Worm (Caenorhabditis elegans) whole organism, mixed stage, embryonic: ENCODE data around the gene rps-25.

Experiments used
- M03D4.4 ChIP-seq: sonication (generic microtip); optimal IDR thresholded peaks from 2 replicates; lab custom pipeline; 2017; ENCODE audit warnings: mild to moderate bottlenecking, missing genetic modification characterization, missing compliant biosample characterization
- bed-3 ChIP-seq: fragments of 200-800 bp; sonication (Bioruptor generic); optimal IDR thresholded peaks from 3 replicates; lab custom pipeline; 2018; ENCODE audit warnings: mild to moderate bottlenecking, missing genetic modification characterization, moderate library complexity, missing compliant biosample characterization
- blmp-1 ChIP-seq: fragments of 150-350 bp; optimal IDR thresholded peaks from 2 replicates; lab custom pipeline; 2014; ENCODE audit warnings: missing biosample characterization, missing genetic modification characterization
- ceh-39 ChIP-seq: fragments of 150-350 bp; optimal IDR thresholded peaks from 2 replicates; lab custom pipeline; 2014; ENCODE audit warnings: missing biosample characterization, missing genetic modification characterization
- ceh-43 ChIP-seq: fragments of 200-800 bp; sonication (Bioruptor generic); optimal IDR thresholded peaks from 2 replicates; lab custom pipeline; 2018; ENCODE audit warnings: mild to moderate bottlenecking, missing genetic modification characterization, moderate library complexity, missing compliant biosample characterization
- ceh-83 ChIP-seq: fragments of 200-800 bp; sonication (Bioruptor generic); optimal IDR thresholded peaks from 2 replicates; lab custom pipeline; 2018; ENCODE audit warnings: mild to moderate bottlenecking, missing genetic modification characterization, missing compliant biosample characterization
- ces-1 ChIP-seq: fragments of 150-350 bp; optimal IDR thresholded peaks from 2 replicates; lab custom pipeline; 2014; ENCODE audit warnings: missing biosample characterization, missing genetic modification reagents, missing genetic modification characterization
- cnd-1 ChIP-seq: fragments of 200-800 bp; sonication (Bioruptor generic); optimal IDR thresholded peaks from 2 replicates; lab custom pipeline; 2018; ENCODE audit warnings: mild to moderate bottlenecking, missing genetic modification characterization, missing compliant biosample characterization
- drap-1 ChIP-seq: fragments of 200-800 bp; sonication (Bioruptor generic); optimal IDR thresholded peaks from 3 replicates; lab custom pipeline; 2018; ENCODE audit warnings: mild to moderate bottlenecking, missing genetic modification characterization, missing compliant biosample characterization
- elt-1 ChIP-seq: sonication (generic microtip); optimal IDR thresholded peaks from 2 replicates; lab custom pipeline; 2017; ENCODE audit warnings: missing genetic modification characterization, mild to moderate bottlenecking, missing compliant biosample characterization, antibody characterized with exemption, moderate library complexity, borderline replicate concordance; ENCODE audit not compliant: insufficient read depth
- elt-3 ChIP-seq: fragments of 150-350 bp; optimal IDR thresholded peaks from 2 replicates; lab custom pipeline; 2014; ENCODE audit warnings: missing biosample characterization, missing genetic modification characterization
- flh-1 ChIP-seq: fragments of 200-800 bp; sonication (Bioruptor generic); optimal IDR thresholded peaks from 2 replicates; lab custom pipeline; 2018; ENCODE audit warnings: mild to moderate bottlenecking, missing genetic modification characterization, moderate library complexity, missing compliant biosample characterization
- ham-2 ChIP-seq: fragments of 200-800 bp; sonication (Bioruptor generic); optimal IDR thresholded peaks from 2 replicates; lab custom pipeline; 2018; ENCODE audit warnings: mild to moderate bottlenecking, missing genetic modification characterization, missing compliant biosample characterization
- hlh-1 ChIP-seq: fragments of 150-350 bp; optimal IDR thresholded peaks from 2 replicates; lab custom pipeline; 2014; ENCODE audit warnings: missing biosample characterization, missing genetic modification reagents, missing genetic modification characterization
- lin-13 ChIP-seq: fragments of 150-350 bp; optimal IDR thresholded peaks from 2 replicates; lab custom pipeline; 2014; ENCODE audit warnings: missing biosample characterization, missing genetic modification characterization
- lin-32 ChIP-seq: fragments of 200-800 bp; sonication (Bioruptor generic); optimal IDR thresholded peaks from 2 replicates; lab custom pipeline; 2018; ENCODE audit warnings: mild to moderate bottlenecking, missing genetic modification characterization, missing compliant biosample characterization
- lsy-2 ChIP-seq: fragments of 150-350 bp; optimal IDR thresholded peaks from 2 replicates; lab custom pipeline; 2014; ENCODE audit warnings: missing biosample characterization, missing genetic modification characterization
- mab-5 ChIP-seq: fragments of 150-350 bp; optimal IDR thresholded peaks from 2 replicates; lab custom pipeline; 2014; ENCODE audit warnings: missing biosample characterization, missing genetic modification characterization
- mep-1 ChIP-seq: fragments of 150-350 bp; optimal IDR thresholded peaks from 2 replicates; lab custom pipeline; 2017; ENCODE audit warnings: missing biosample characterization, missing genetic modification reagents, missing genetic modification characterization, inconsistent platforms
- mls-2 ChIP-seq: sonication (generic microtip); optimal IDR thresholded peaks from 2 replicates; lab custom pipeline; 2016; ENCODE audit warnings: mild to moderate bottlenecking, missing genetic modification characterization, moderate library complexity, missing compliant biosample characterization
- nhr-12 ChIP-seq: fragments of 150-350 bp; optimal IDR thresholded peaks from 2 replicates; lab custom pipeline; 2014; ENCODE audit warnings: missing biosample characterization, missing genetic modification characterization
- nhr-2 ChIP-seq: fragments of 150-350 bp; optimal IDR thresholded peaks from 2 replicates; lab custom pipeline; 2014; ENCODE audit warnings: missing biosample characterization, missing genetic modification characterization
- nhr-237 ChIP-seq: fragments of 150-350 bp; optimal IDR thresholded peaks from 2 replicates; lab custom pipeline; 2014; ENCODE audit warnings: missing biosample characterization, missing genetic modification characterization
- nhr-28 ChIP-seq: fragments of 150-350 bp; optimal IDR thresholded peaks from 2 replicates; lab custom pipeline; 2014; ENCODE audit warnings: missing biosample characterization, missing genetic modification characterization
- nhr-76 ChIP-seq: sonication (generic microtip); optimal IDR thresholded peaks from 2 replicates; lab custom pipeline; 2017; ENCODE audit warnings: missing biosample characterization, missing genetic modification characterization
- pha-4 ChIP-seq: fragments of 150-350 bp; optimal IDR thresholded peaks from 2 replicates; lab custom pipeline; 2018; ENCODE audit warnings: missing biosample characterization, missing genetic modification reagents, missing genetic modification characterization
- sem-2 ChIP-seq: fragments of 200-800 bp; sonication (Bioruptor generic); optimal IDR thresholded peaks from 2 replicates; lab custom pipeline; 2018; ENCODE audit warnings: mild to moderate bottlenecking, missing genetic modification characterization, missing compliant biosample characterization
- snpc-4 ChIP-seq: fragments of 150-350 bp; optimal IDR thresholded peaks from 2 replicates; lab custom pipeline; 2014; ENCODE audit warnings: missing biosample characterization, missing genetic modification characterization
- sptf-1 ChIP-seq: sonication (generic microtip); optimal IDR thresholded peaks from 2 replicates; lab custom pipeline; 2017; ENCODE audit warnings: mild to moderate bottlenecking, missing genetic modification characterization, moderate library complexity, missing compliant biosample characterization
- tbx-8 ChIP-seq: fragments of 200-800 bp; sonication (Bioruptor generic); optimal IDR thresholded peaks from 2 replicates; lab custom pipeline; 2018; ENCODE audit warnings: mild to moderate bottlenecking, missing genetic modification characterization, moderate library complexity, missing compliant biosample characterization
- unc-120 ChIP-seq: sonication (generic microtip); optimal IDR thresholded peaks from 2 replicates; lab custom pipeline; 2017; ENCODE audit warnings: missing genetic modification characterization, missing compliant biosample characterization; ENCODE audit not compliant: poor library complexity, severe bottlenecking
- unc-39 ChIP-seq: fragments of 150-350 bp; optimal IDR thresholded peaks from 2 replicates; lab custom pipeline; 2014; ENCODE audit warnings: missing biosample characterization, missing genetic modification characterization
- unc-62 ChIP-seq: fragments of 150-350 bp; optimal IDR thresholded peaks from 2 replicates; lab custom pipeline; 2014; ENCODE audit warnings: missing biosample characterization, missing genetic modification reagents, missing genetic modification characterization
- zip-8 ChIP-seq: fragments of 150-350 bp; optimal IDR thresholded peaks from 2 replicates; lab custom pipeline; 2014; ENCODE audit warnings: missing biosample characterization, missing genetic modification characterization
- ztf-11 ChIP-seq: fragments of 150-350 bp; optimal IDR thresholded peaks from 2 replicates; lab custom pipeline; 2014; ENCODE audit warnings: missing biosample characterization, missing genetic modification characterization

Gene rps-25

DNA sequence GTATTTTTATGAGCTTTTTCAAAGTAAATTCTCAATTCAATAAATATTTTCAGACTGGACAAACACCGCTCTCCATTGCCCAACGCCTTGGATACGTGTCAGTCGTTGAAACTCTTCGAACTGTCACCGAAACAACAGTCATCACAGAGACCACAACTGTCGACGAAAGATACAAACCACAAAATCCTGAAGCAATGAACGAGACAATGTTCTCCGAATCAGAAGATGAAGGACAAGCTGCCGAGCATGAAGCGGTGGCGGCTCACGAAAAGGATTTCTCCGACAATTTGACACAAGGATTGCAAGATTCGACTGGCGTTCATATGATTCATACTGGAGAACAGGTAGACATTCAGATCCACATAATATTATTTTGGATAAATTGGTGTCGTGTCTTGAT lies 32.4 kb upstream of the rps-25 start:
- TF ChIP-seq lin-32 (no peak), unc-120 (tag; lab: Kevin White, UChicago) (no peak), lin-13 (tag; lab: Kevin White, UChicago) (no peak), sptf-1 (no peak), ceh-43 (GFP tag; lab: Kevin White, UChicago) (no peak), unc-62 (no peak), ham-2 (no peak), snpc-4 (tag; lab: Kevin White, UChicago) (no peak)

DNA sequence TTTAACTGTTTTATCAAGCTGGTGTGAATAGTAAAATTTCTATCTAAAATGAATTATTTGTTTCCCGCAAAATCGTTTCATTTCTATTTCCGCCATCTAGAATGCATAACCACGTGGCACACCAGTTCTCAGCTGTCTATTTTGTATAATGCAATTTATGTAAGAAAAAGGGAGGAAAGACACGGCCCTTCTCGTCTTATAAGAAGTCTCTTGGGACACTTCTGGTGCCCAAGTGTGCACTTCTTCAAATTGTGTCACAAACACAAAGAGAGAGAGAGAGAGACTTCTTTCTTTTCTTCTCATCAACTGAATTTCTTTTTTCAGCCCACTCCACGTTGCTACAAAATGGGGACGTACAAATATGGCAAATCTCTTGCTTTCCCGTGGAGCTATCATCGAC lies 29.9 kb upstream of the rps-25 start:
- TF ChIP-seq bed-3 = no peak
- peak; percentile 92 for TF ChIP-seq ces-1 (GFP tag; lab: Kevin White, UChicago)
- TF ChIP-seq lin-32 = peak; percentile 4

DNA sequence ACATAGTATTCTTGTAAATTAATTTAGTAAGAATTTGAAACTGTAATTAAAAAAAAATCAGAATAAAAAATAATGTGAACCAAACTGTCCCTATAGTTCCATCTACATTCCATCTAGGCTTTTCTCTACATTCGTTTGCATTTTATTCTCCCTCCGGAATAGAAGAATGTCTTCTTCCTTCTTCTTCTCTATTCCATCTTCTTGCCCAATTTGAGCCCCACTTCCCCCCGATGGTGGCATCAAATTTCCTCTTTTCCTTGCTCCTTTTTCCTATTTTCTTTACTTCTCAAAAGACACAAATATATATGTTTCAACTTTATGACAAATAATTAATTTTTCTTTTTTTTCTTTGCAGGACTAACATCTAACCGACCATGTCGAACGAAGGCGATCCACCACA lies 27.8 kb upstream of the rps-25 start, which contains the start of gene unc-44:
Gene unc-44 (plus strand): TSS at position 356 of the 400 bp plus-strand sequence.
- TF ChIP-seq tbx-8 (GFP tag; lab: Kevin White, UChicago) (no peak), ces-1 (GFP tag; lab: Kevin White, UChicago) (peak; percentile 55)

DNA sequence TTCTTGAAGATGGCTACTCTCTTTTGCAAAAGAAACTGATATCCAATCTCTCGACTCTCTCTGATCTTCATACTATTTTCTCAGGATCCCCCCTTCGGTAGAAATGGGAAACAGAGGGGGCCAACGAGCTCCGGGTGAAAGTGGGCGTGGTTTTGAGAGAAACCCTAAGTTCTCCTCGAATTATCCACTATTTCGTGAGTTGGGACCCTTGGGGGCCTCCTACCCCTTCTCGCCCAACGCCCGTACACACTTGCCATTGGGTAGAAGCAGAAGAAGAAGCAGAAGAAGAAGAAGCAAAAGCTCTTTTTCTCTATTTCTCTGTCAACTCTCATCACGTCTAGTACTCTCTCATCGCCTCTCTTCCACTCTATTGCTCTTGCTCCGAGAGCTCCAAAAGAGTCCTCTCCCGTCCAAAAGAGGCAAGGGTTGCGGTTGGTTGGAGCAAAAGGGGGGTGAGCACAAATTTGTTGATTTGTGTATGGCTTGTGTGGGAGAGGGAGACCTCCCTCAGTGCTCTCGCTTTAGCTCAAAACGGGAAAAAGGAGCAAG lies 26.6 kb upstream of the rps-25 start:
- TF ChIP-seq unc-62 (no peak), mab-5 (tag; lab: Kevin White, UChicago) (no peak), sem-2 (no peak), nhr-76 (tag; lab: Kevin White, UChicago) (no peak), sptf-1 (peak; percentile 60), elt-3 (tag; lab: Kevin White, UChicago) (no peak), pha-4 (tag; lab: Kevin White, UChicago) (no peak), lsy-2 (peak; percentile 41), ham-2 (no peak), hlh-1 (peak; percentile 51), ceh-83 (GFP tag; lab: Kevin White, UChicago) (peak; percentile 35), flh-1 (GFP tag; lab: Kevin White, UChicago) (no peak), lin-13 (tag; lab: Kevin White, UChicago) (no peak), ces-1 (GFP tag; lab: Kevin White, UChicago) (peak; percentile 84), snpc-4 (tag; lab: Kevin White, UChicago) (no peak), lin-32 (no peak), elt-1 (tag; lab: Kevin White, UChicago) (no peak), ceh-43 (GFP tag; lab: Kevin White, UChicago) (no peak), ceh-39 (tag; lab: Kevin White, UChicago) (no peak), nhr-12 (tag; lab: Kevin White, UChicago) (no peak), bed-3 (no peak), mls-2 (tag; lab: Kevin White, UChicago) (peak; percentile 36), blmp-1 (no peak), nhr-237 (no peak), unc-120 (tag; lab: Kevin White, UChicago) (peak; percentile 94), nhr-2 (tag; lab: Kevin White, UChicago) (no peak), M03D4.4 (tag; lab: Kevin White, UChicago) (peak; percentile 42), zip-8 (tag; lab: Kevin White, UChicago) (no peak), unc-39 (tag; lab: Kevin White, UChicago) (no peak), mep-1 (tag; lab: Kevin White, UChicago) (peak; percentile 54), drap-1 (GFP tag; lab: Kevin White, UChicago) (peak; percentile 39), ztf-11 (tag; lab: Kevin White, UChicago) (no peak), cnd-1 (tag; lab: Kevin White, UChicago) (no peak), nhr-28 (tag; lab: Kevin White, UChicago) (no peak), tbx-8 (GFP tag; lab: Kevin White, UChicago) (no peak)
